Worm (Caenorhabditis elegans) whole organism, midembryonic: ENCODE measurements around the gene sma-5.

Source experiments
- T22C8.4 ChIP-seq: fragments of 200-800 bp; sonication (Bioruptor generic); IDR thresholded peaks from 2 replicates; pipeline ENCODE4 v1.3.6; 2022; ENCODE audit warnings: missing genetic modification characterization, missing compliant biosample characterization
- flt-1 ChIP-seq: fragments of 200-800 bp; sonication (Bioruptor generic); IDR thresholded peaks from 2 replicates; pipeline ENCODE4 v1.3.6; 2022; ENCODE audit warnings: missing genetic modification characterization, missing compliant biosample characterization
- med-1 ChIP-seq: sonication (generic microtip); optimal IDR thresholded peaks from 2 replicates; lab custom pipeline; 2017; ENCODE audit warnings: missing genetic modification characterization, mild to moderate bottlenecking, missing compliant biosample characterization, antibody characterized with exemption, missing genetic modification reagents; ENCODE audit not compliant: insufficient read depth
- ref-1 ChIP-seq: fragments of 200-800 bp; sonication (Bioruptor generic); conservative IDR thresholded peaks from 2 replicates; pipeline ENCODE4 v1.3.6; 2022; ENCODE audit warnings: missing genetic modification reagents, missing genetic modification characterization, missing compliant biosample characterization
- tab-1 ChIP-seq: fragments of 200-800 bp; sonication (Bioruptor generic); IDR thresholded peaks from 2 replicates; pipeline ENCODE4 v1.3.6; 2022; ENCODE audit warnings: missing genetic modification characterization, missing compliant biosample characterization
- ztf-23 ChIP-seq: fragments of 200-800 bp; sonication (Bioruptor generic); IDR thresholded peaks from 2 replicates; pipeline ENCODE4 v1.3.6; 2022; ENCODE audit warnings: missing genetic modification reagents, missing genetic modification characterization, missing compliant biosample characterization

DNA sequence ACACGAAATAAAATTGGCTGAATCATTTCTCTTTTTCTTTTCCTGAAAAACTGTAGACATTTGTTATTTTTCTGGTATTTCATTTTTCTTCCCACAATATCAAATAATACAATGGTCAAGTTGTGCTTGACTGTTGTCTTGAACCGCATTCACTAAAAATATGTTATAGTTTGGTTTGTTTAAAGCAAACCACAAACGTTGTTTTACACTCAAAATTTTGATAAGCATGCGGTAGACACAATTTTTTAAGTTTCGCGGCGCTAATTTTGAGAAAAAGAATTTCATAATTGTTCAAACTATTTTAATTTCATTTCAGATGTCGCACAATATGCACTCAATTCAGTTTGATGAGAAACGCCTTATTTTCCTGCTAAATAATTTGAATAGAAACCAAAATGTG lies 50.2 kb downstream of the sma-5 start, which contains the start of gene T08D10.3:
- TF ChIP-seq med-1 (GFP tag; lab: Kevin White, UChicago) (no peak), ref-1 (GFP tag; lab: Robert Waterston, UW) (no peak), ztf-23 (GFP tag; lab: Robert Waterston, UW) (no peak), T22C8.4 (GFP tag; lab: Robert Waterston, UW) (no peak), tab-1 (GFP tag; lab: Robert Waterston, UW) (no peak), flt-1 (GFP tag; lab: Robert Waterston, UW) (no peak)
